Fruit fly (Drosophila melanogaster) Kc167 (cell line): ENCODE results near the gene frj.

Experiments
- Myc ChIP-seq: fragments of >200 bp; optimal IDR thresholded peaks from 2 replicates; lab custom pipeline; 2017; ENCODE audit warnings: missing external identifiers
- psq ChIP-seq: fragments of >200 bp; optimal IDR thresholded peaks from 2 replicates; lab custom pipeline; 2017; ENCODE audit warnings: missing external identifiers
- ttk ChIP-seq: sonication (Bioruptor generic); optimal IDR thresholded peaks from 2 replicates; lab custom pipeline; 2017; ENCODE audit warnings: missing external identifiers

- TF ChIP-seq ttk (lab: Kevin White, UChicago) (no peak), psq (lab: Kevin White, UChicago) (no peak), Myc (lab: Kevin White, UChicago) (no peak)
Measured at dm6 chr2L:6503724-6504037, 47.8 kb downstream of the frj start.
